Worm (Caenorhabditis elegans): ENCODE data around the gene rps-12.
A peak's percentile ranks its signal among the peaks of the same experiment; 100 is the strongest.

The rps-12 gene

ce11 chrIII:5706077-5706627 lies 27.1 kb downstream of the rps-12 start, which contains the start of gene rpl-23 (continued):
- TF ChIP-seq tbx-2 (tag; optimal IDR thresholded peaks at IDR 0.05) (peak; percentile 17), nhr-12 (tag; optimal IDR thresholded peaks at IDR 0.05) (no peak), ZK546.5 (tag; optimal IDR thresholded peaks at IDR 0.05) (peak; percentile 3), ceh-28 (tag; optimal IDR thresholded peaks at IDR 0.05) (peak; percentile 96)

ce11 chrIII:5707546-5707945 lies 28.4 kb downstream of the rps-12 start:
- TF ChIP-seq ceh-28 (tag; optimal IDR thresholded peaks at IDR 0.05), result no peak
- no peak for TF ChIP-seq skn-1 (tag; optimal IDR thresholded peaks at IDR 0.05)
- TF ChIP-seq nhr-237 (tag; optimal IDR thresholded peaks at IDR 0.05), result no peak
- no peak for TF ChIP-seq unc-62 (GFP tag; optimal IDR thresholded peaks at IDR 0.05)
- no peak for TF ChIP-seq aly-2 (tag; optimal IDR thresholded peaks at IDR 0.05)
- peak; percentile 19 for TF ChIP-seq ama-1 (optimal IDR thresholded peaks at IDR 0.05)
- no peak for TF ChIP-seq egl-5 (tag; optimal IDR thresholded peaks at IDR 0.05)
- TF ChIP-seq nhr-12 (tag; optimal IDR thresholded peaks at IDR 0.05), result no peak
- no peak for TF ChIP-seq snpc-4 (tag; optimal IDR thresholded peaks at IDR 0.05)

ce11 chrIII:5708024-5708423 lies 28.9 kb downstream of the rps-12 start:
- TF ChIP-seq nhr-43 (tag; optimal IDR thresholded peaks at IDR 0.05; ENCODE audit: poor library complexity, severe bottlenecking), result no peak
- peak; percentile 69 for TF ChIP-seq lin-39 (tag; optimal IDR thresholded peaks at IDR 0.05)
- no peak for TF ChIP-seq nhr-77 (tag; optimal IDR thresholded peaks at IDR 0.05)

- TF ChIP-seq elt-2 (tag; optimal IDR thresholded peaks at IDR 0.05), result peak; percentile 28
- no peak for TF ChIP-seq fkh-10 (GFP tag; optimal IDR thresholded peaks at IDR 0.05)
- TF ChIP-seq ceh-28 (tag; optimal IDR thresholded peaks at IDR 0.05), result no peak
- no peak for TF ChIP-seq ZK546.5 (tag; optimal IDR thresholded peaks at IDR 0.05)
Observed at ce11 chrIII:5709224-5709623, 30.1 kb downstream of the rps-12 start, which contains the start of gene hpo-28. Gene hpo-28 (minus strand): TSS chrIII:5709324.

ce11 chrIII:5710045-5710444 lies 30.9 kb downstream of the rps-12 start, which contains the start of gene B0336.12:
Gene B0336.12 (minus strand): TSS chrIII:5710145.
- TF ChIP-seq hmg-11 (tag; optimal IDR thresholded peaks at IDR 0.05) (no peak), aly-2 (tag; optimal IDR thresholded peaks at IDR 0.05) (no peak), sea-2 (GFP tag; optimal IDR thresholded peaks at IDR 0.05) (no peak), ztf-11 (tag; optimal IDR thresholded peaks at IDR 0.05) (no peak), daf-12 (tag; optimal IDR thresholded peaks at IDR 0.05) (no peak), nhr-76 (tag; optimal IDR thresholded peaks at IDR 0.05) (no peak), fos-1 (tag; optimal IDR thresholded peaks at IDR 0.05) (no peak), zag-1 (tag; optimal IDR thresholded peaks at IDR 0.05) (no peak), pha-4 (tag; optimal IDR thresholded peaks at IDR 0.05) (no peak), fkh-2 (tag; optimal IDR thresholded peaks at IDR 0.05) (no peak), snpc-4 (tag; optimal IDR thresholded peaks at IDR 0.05) (no peak), nhr-11 (tag; optimal IDR thresholded peaks at IDR 0.05) (no peak), unc-62 (GFP tag; optimal IDR thresholded peaks at IDR 0.05) (no peak)

- TF ChIP-seq elt-2 (tag; optimal IDR thresholded peaks at IDR 0.05) (peak; percentile 58), nhr-43 (tag; optimal IDR thresholded peaks at IDR 0.05; ENCODE audit: poor library complexity, severe bottlenecking) (peak; percentile 81), nhr-25 (tag; optimal IDR thresholded peaks at IDR 0.05) (peak; percentile 66), lsy-12 (tag; optimal IDR thresholded peaks at IDR 0.05) (peak; percentile 63), pqm-1 (tag; optimal IDR thresholded peaks at IDR 0.05) (peak; percentile 49), egl-5 (tag; optimal IDR thresholded peaks at IDR 0.05) (no peak), nfya-1 (tag; optimal IDR thresholded peaks at IDR 0.05; ENCODE audit: insufficient read depth) (peak; percentile 95), skn-1 (tag; optimal IDR thresholded peaks at IDR 0.05) (peak; percentile 18), nhr-23 (tag; optimal IDR thresholded peaks at IDR 0.05) (peak; percentile 86), lin-15B (tag; optimal IDR thresholded peaks at IDR 0.05) (peak; percentile 55), ceh-28 (tag; optimal IDR thresholded peaks at IDR 0.05) (peak; percentile 28), unc-62 (GFP tag; optimal IDR thresholded peaks at IDR 0.05) (peak; percentile 40), ama-1 (optimal IDR thresholded peaks at IDR 0.05) (peak; percentile 45), fkh-2 (tag; optimal IDR thresholded peaks at IDR 0.05) (no peak), fkh-10 (GFP tag; optimal IDR thresholded peaks at IDR 0.05) (no peak), hmg-11 (tag; optimal IDR thresholded peaks at IDR 0.05) (peak; percentile 5), lin-39 (tag; optimal IDR thresholded peaks at IDR 0.05) (peak; percentile 40), aly-2 (tag; optimal IDR thresholded peaks at IDR 0.05) (no peak)
Observed at ce11 chrIII:5710676-5711075, 31.6 kb downstream of the rps-12 start.

Data from whole organism, L3 larva.